Fruit fly (Drosophila melanogaster): ENCODE measurements around the gene CG1958.

The CG1958 gene

DNA sequence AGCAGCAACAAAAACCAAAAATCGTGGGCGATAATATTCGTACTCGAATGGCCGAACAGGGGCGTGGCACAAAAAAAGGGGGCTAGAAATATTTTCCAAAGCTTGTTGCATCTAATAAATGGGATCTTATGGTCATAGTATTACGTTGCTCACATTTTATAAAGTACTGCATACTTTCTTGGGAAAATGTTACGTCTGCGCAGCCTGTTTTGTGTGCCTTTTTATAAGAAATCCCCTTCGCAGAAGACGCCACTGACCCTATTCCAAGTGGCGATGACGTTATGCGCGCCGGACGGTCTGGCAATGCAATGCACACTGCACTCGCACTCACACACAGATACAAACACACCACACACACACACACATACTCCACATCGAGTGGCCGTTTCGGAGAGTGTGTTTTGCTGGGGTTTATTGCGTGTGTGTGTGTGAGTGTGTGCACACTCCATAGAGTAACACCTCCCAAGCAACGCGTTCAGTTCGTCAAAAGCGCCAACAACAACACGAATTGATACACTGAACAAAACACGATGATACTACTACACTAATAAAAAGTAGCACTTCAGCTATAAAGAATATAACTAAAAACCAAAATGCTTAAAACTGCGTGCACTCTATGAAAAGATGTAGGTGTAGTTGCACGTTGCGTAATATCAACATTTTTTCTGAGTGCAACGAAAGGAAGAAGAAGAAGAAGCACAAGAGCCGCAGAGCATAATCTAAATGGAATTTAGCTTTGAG is 26.6 kb downstream of the CG1958 start (continued):
- TF ChIP-seq CG4707 (GFP tag; optimal IDR thresholded peaks at IDR 0.05) (peak; percentile 79), gcm2 (GFP tag; optimal IDR thresholded peaks at IDR 0.05) (peak; percentile 22), ssp (GFP tag; IDR thresholded peaks at IDR 0.05) (peak; percentile 61), nerfin-2 (GFP tag; IDR thresholded peaks at IDR 0.05; ENCODE audit: partially characterized antibody) (no peak), Dad (GFP tag; optimal IDR thresholded peaks at IDR 0.05) (peak; percentile 60), disco-r (GFP tag; optimal IDR thresholded peaks at IDR 0.05) (peak; percentile 72), tll (GFP tag; optimal IDR thresholded peaks at IDR 0.05) (no peak), Ptx1 (GFP tag; IDR thresholded peaks at IDR 0.05) (peak; percentile 84), CG11247 (GFP tag; IDR thresholded peaks at IDR 0.05) (peak; percentile 54), Med (GFP tag) (peak; percentile 95), CG34224 (GFP tag; IDR thresholded peaks at IDR 0.05; ENCODE audit: partially characterized antibody) (no peak), ftz-f1 (GFP tag; optimal IDR thresholded peaks at IDR 0.05) (no peak), HLH54F (GFP tag; optimal IDR thresholded peaks at IDR 0.05) (peak; percentile 36), otp (GFP tag; IDR thresholded peaks at IDR 0.05) (peak; percentile 89), CG8281 (tag; optimal IDR thresholded peaks at IDR 0.05) (peak; percentile 68), CG7928 (GFP tag; optimal IDR thresholded peaks at IDR 0.05) (no peak), CG9876 (GFP tag; optimal IDR thresholded peaks at IDR 0.05) (peak; percentile 79), H15 (GFP tag; IDR thresholded peaks at IDR 0.05) (peak; percentile 83), emc (GFP tag; optimal IDR thresholded peaks at IDR 0.05) (peak; percentile 57), Adf1 (GFP tag; IDR thresholded peaks at IDR 0.05) (no peak), pfk (GFP tag; optimal IDR thresholded peaks at IDR 0.05) (no peak), gce (GFP tag; IDR thresholded peaks at IDR 0.05) (peak; percentile 84), ro (GFP tag; IDR thresholded peaks at IDR 0.05) (peak; percentile 41; the same call in 1 of the 2 replicates), Ravus (GFP tag; IDR thresholded peaks at IDR 0.05) (peak; percentile 29), CG31441 (GFP tag; IDR thresholded peaks at IDR 0.05) (peak; percentile 86), sr (GFP tag; IDR thresholded peaks at IDR 0.05) (peak; percentile 70; the same call in 1 of the 3 replicates), ERR (GFP tag; optimal IDR thresholded peaks at IDR 0.05) (peak; percentile 43), CG9727 (GFP tag; optimal IDR thresholded peaks at IDR 0.05) (peak; percentile 75), sim (GFP tag; IDR thresholded peaks at IDR 0.05) (peak; percentile 86; the same call in 1 of the 2 replicates), fd102C (GFP tag; optimal IDR thresholded peaks at IDR 0.05) (peak; percentile 64), btn (GFP tag; optimal IDR thresholded peaks at IDR 0.05) (peak; percentile 66), pan (optimal IDR thresholded peaks at IDR 0.05) (no peak), pan (GFP tag; optimal IDR thresholded peaks at IDR 0.05 in 1 of 2, IDR thresholded peaks at IDR 0.05 in 1 of 2) (peak in 1 of 2 experiments; percentile 85), dpn (GFP tag; optimal IDR thresholded peaks at IDR 0.05) (peak; percentile 74 to 82), CG10366 (GFP tag; IDR thresholded peaks at IDR 0.05) (peak; percentile 84), CG15269 (tag; optimal IDR thresholded peaks at IDR 0.05) (peak; percentile 68), Sry-δ (GFP tag; optimal IDR thresholded peaks at IDR 0.05) (peak; percentile 40), NC2α (GFP tag; optimal IDR thresholded peaks at IDR 0.05) (peak; percentile 73), tin (GFP tag; optimal IDR thresholded peaks at IDR 0.05) (peak; percentile 72), Xbp1 (GFP tag; optimal IDR thresholded peaks at IDR 0.05) (peak; percentile 84), CG30431 (GFP tag; optimal IDR thresholded peaks at IDR 0.05) (peak; percentile 90), run (tag; optimal IDR thresholded peaks at IDR 0.05) (peak; percentile 36), unc-4 (GFP tag; IDR thresholded peaks at IDR 0.05; ENCODE audit: partially characterized antibody) (no peak), CG14441 (GFP tag; IDR thresholded peaks at IDR 0.05) (peak; percentile 72), en (GFP tag; optimal IDR thresholded peaks at IDR 0.05) (peak; percentile 84), CG9932 (GFP tag; IDR thresholded peaks at IDR 0.05) (no peak), Six4 (GFP tag; optimal IDR thresholded peaks at IDR 0.05) (peak; percentile 66), dati (GFP tag; IDR thresholded peaks at IDR 0.05) (peak; percentile 77; the same call in 1 of the 2 replicates), cad (GFP tag; optimal IDR thresholded peaks at IDR 0.05) (no peak), CG10267 (tag; optimal IDR thresholded peaks at IDR 0.05) (peak; percentile 68)

Measured in whole organism, embryonic.